Worm (Caenorhabditis elegans): ENCODE data around the gene dpy-27.

Gene dpy-27

DNA sequence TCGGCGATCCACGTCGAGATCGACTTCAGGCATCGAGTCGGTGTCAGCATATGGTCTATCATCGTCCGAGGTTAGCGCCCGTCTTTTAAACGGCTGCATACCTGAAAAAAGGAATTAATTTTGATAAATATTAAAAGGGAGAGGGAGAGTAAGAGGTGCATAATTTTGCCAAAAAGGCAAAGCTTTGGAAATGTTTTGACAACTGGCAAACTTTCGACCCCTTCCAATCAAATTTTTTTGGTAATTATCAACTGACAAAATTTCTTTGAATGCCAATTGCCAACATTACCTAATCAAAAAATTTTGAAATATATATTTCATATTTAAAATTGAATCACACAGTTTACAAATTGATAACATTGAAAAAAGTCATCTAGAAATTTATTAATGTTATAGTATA lies at the start of gene dpy-27:
TSS of gene dpy-27 (minus strand) at position 101 of the 400 bp plus-strand sequence.
- no peak for TF ChIP-seq mab-5 (tag; optimal IDR thresholded peaks at IDR 0.05)
- TF ChIP-seq nhr-25 (tag; optimal IDR thresholded peaks at IDR 0.05) = no peak
- TF ChIP-seq sem-4 (tag; optimal IDR thresholded peaks at IDR 0.05) = no peak
- TF ChIP-seq fos-1 (tag; optimal IDR thresholded peaks at IDR 0.05) = no peak
- TF ChIP-seq snpc-4 (tag; optimal IDR thresholded peaks at IDR 0.05) = no peak
- TF ChIP-seq ztf-1 (GFP tag; conservative IDR thresholded peaks at IDR 0.05) = no peak
- TF ChIP-seq nhr-10 (tag; optimal IDR thresholded peaks at IDR 0.05) = no peak
- TF ChIP-seq nhr-12 (tag; optimal IDR thresholded peaks at IDR 0.05) = no peak
- no peak for TF ChIP-seq nhr-11 (tag; optimal IDR thresholded peaks at IDR 0.05)
- no peak for TF ChIP-seq zag-1 (tag; optimal IDR thresholded peaks at IDR 0.05)
- TF ChIP-seq ceh-16 (tag; optimal IDR thresholded peaks at IDR 0.05) = no peak
- TF ChIP-seq nhr-6 (tag; optimal IDR thresholded peaks at IDR 0.05) = no peak
- TF ChIP-seq peb-1 (tag; optimal IDR thresholded peaks at IDR 0.05) = no peak
- TF ChIP-seq elt-1 (tag; optimal IDR thresholded peaks at IDR 0.05) = no peak
- no peak for TF ChIP-seq C34F6.9 (tag; optimal IDR thresholded peaks at IDR 0.05)

DNA sequence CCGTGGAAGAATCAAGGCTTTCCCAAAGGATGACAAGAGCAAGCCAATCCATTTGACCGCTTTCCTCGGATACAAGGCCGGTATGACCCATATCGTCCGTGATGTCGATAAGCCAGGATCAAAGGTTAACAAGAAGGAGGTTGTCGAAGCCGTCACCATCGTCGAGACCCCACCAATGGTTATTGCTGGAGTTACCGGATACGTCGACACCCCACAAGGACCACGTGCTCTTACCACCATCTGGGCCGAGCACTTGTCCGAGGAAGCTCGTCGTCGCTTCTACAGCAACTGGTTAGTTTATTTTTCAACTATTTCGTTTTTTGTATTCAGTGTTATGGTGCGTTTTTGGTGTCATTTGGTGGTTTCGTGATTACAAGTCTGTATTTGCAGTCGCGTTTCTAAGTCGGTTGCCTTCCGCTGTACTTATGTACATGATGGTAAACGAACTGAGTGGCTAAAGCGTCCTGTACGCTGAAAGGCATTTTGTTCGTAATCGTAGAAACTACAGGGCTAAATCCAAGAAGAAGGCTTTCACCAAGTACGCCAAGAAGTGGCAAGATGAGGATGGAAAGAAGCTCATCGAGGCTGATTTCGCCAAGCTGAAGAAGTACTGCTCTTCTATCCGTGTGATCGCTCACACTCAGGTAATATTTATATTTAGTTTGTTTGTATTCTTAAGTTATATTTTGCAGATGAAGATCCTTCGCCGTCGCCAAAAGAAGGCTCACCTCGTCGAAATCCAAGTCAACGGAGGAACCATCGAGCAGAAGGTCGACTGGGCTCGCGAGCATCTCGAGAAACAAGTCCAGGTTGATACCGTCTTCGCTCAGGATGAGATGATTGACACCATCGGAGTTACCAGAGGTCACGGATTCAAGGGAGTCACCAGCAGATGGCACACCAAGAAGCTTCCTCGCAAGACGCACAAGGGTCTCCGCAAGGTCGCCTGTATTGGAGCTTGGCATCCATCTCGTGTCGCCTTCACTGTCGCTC lies 48.8 kb upstream of the dpy-27 start:
- TF ChIP-seq nhr-11 (tag; optimal IDR thresholded peaks at IDR 0.05) (no peak), lin-11 (tag; optimal IDR thresholded peaks at IDR 0.05) (no peak), lin-39 (tag; optimal IDR thresholded peaks at IDR 0.05) (no peak), lsy-2 (tag; optimal IDR thresholded peaks at IDR 0.05) (no peak), unc-62 (GFP tag; optimal IDR thresholded peaks at IDR 0.05) (no peak), unc-55 (GFP tag; optimal IDR thresholded peaks at IDR 0.05) (no peak), blmp-1 (tag; optimal IDR thresholded peaks at IDR 0.05; ENCODE audit: insufficient read depth) (no peak), nhr-77 (tag; optimal IDR thresholded peaks at IDR 0.05) (no peak), R02D3.7 (tag; optimal IDR thresholded peaks at IDR 0.05) (no peak), nhr-21 (tag; optimal IDR thresholded peaks at IDR 0.05) (no peak), nhr-129 (tag; optimal IDR thresholded peaks at IDR 0.05) (no peak)

DNA sequence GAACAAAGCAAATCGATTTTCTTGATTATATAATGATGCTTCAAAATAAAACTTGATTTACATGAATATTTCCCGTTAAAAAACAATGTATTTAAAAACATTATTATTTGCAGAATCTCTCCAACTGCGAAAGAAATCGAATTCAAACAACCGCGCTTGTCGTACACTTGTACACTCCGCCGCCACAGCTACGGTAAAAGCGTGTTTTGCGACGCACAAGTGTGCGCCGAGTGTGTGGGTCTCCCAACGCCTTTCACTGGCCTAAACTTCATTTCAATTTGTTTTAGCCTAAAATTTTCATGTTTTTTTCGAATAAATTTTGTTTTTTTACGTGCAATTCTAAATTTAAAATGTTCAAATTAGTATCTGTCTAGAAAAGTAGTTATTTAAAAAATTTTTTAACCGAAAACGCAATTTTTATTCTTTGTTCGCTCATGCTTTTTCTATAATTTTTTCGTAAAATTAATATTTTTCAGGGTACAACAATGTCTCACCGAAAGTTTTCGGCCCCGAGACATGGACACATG lies 48.0 kb upstream of the dpy-27 start, which contains the start of gene rpl-3:
TSS of gene rpl-3 (plus strand) at position 477 of the 527 bp plus-strand sequence.
- TF ChIP-seq snpc-4 (tag; optimal IDR thresholded peaks at IDR 0.05) (peak; percentile 96), mab-5 (tag; optimal IDR thresholded peaks at IDR 0.05) (peak; percentile 99), sma-9 (GFP tag; optimal IDR thresholded peaks at IDR 0.05) (peak; percentile 100), sma-9 (tag; optimal IDR thresholded peaks at IDR 0.05) (no peak), peb-1 (tag; optimal IDR thresholded peaks at IDR 0.05) (no peak), ztf-11 (tag; optimal IDR thresholded peaks at IDR 0.05) (peak; percentile 86), fos-1 (tag; optimal IDR thresholded peaks at IDR 0.05) (peak; percentile 100), ceh-82 (tag; optimal IDR thresholded peaks at IDR 0.05) (peak; percentile 100), ama-1 (optimal IDR thresholded peaks at IDR 0.05) (peak; percentile 94), egl-27 (tag; optimal IDR thresholded peaks at IDR 0.05) (peak; percentile 100), nhr-11 (tag; optimal IDR thresholded peaks at IDR 0.05) (peak; percentile 93), skn-1 (tag; optimal IDR thresholded peaks at IDR 0.05) (peak; percentile 96), unc-62 (GFP tag; optimal IDR thresholded peaks at IDR 0.05) (peak; percentile 99), unc-39 (tag; optimal IDR thresholded peaks at IDR 0.05) (peak; percentile 98), sma-3 (GFP tag; optimal IDR thresholded peaks at IDR 0.05) (peak; percentile 100), C34F6.9 (tag; optimal IDR thresholded peaks at IDR 0.05) (peak; percentile 100), nhr-129 (tag; optimal IDR thresholded peaks at IDR 0.05) (peak; percentile 99), nhr-23 (tag; optimal IDR thresholded peaks at IDR 0.05) (peak; percentile 82), ztf-4 (tag; optimal IDR thresholded peaks at IDR 0.05) (peak; percentile 100), unc-55 (GFP tag; optimal IDR thresholded peaks at IDR 0.05) (peak; percentile 100), gmeb-1 (tag; optimal IDR thresholded peaks at IDR 0.05) (peak; percentile 100), Y55F3AM.14 (GFP tag; optimal IDR thresholded peaks at IDR 0.05) (peak; percentile 100), nhr-237 (tag; optimal IDR thresholded peaks at IDR 0.05) (peak; percentile 97), R02D3.7 (tag; optimal IDR thresholded peaks at IDR 0.05) (peak; percentile 90), dmd-4 (tag; optimal IDR thresholded peaks at IDR 0.05) (peak; percentile 84), nhr-25 (tag; optimal IDR thresholded peaks at IDR 0.05) (peak; percentile 100), lin-39 (tag; optimal IDR thresholded peaks at IDR 0.05) (peak; percentile 86), ZK546.5 (tag; optimal IDR thresholded peaks at IDR 0.05) (peak; percentile 95), elt-3 (tag; optimal IDR thresholded peaks at IDR 0.05) (peak; percentile 82), sem-4 (tag; optimal IDR thresholded peaks at IDR 0.05) (peak; percentile 100), blmp-1 (tag; optimal IDR thresholded peaks at IDR 0.05; ENCODE audit: insufficient read depth) (peak; percentile 99), zag-1 (tag; optimal IDR thresholded peaks at IDR 0.05) (peak; percentile 100), crh-2 (tag; optimal IDR thresholded peaks at IDR 0.05) (peak; percentile 100), ceh-16 (tag; optimal IDR thresholded peaks at IDR 0.05) (peak; percentile 100), nhr-21 (tag; optimal IDR thresholded peaks at IDR 0.05) (peak; percentile 100), F13H6.1 (tag; optimal IDR thresholded peaks at IDR 0.05) (peak; percentile 100), nhr-12 (tag; optimal IDR thresholded peaks at IDR 0.05) (peak; percentile 86), aly-2 (tag; optimal IDR thresholded peaks at IDR 0.05) (peak; percentile 83), nhr-10 (tag; optimal IDR thresholded peaks at IDR 0.05) (peak; percentile 100), lin-11 (tag; optimal IDR thresholded peaks at IDR 0.05) (peak; percentile 100)
